Fruit fly (Drosophila melanogaster): ENCODE data around the gene ImpE2.

DNA sequence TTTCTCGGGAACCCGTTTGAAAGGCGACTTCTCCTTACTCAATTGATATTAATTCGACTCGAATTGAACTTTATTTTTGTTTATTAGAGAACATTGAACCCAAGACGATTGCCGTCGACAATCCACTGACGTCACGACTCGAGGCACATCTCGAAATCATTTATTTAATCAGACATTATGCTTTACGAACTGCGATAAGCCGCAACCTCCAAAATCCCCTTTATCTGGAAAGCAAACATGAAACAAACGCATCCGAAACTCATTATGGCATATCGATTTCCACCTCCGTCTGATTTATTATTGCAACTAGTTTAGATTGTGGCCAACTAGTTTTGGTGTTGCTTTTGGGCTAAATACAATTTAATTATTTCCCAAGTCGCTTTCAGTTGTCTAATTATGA is 34.6 kb upstream of the ImpE2 start:
- TF ChIP-seq CrebA (GFP tag; optimal IDR thresholded peaks at IDR 0.05; ENCODE audit: borderline replicate concordance), result no peak
- no peak for TF ChIP-seq dl (GFP tag; optimal IDR thresholded peaks at IDR 0.05; ENCODE audit: insufficient read depth in 1 of 2, partially characterized antibody in 2 of 2)
- TF ChIP-seq usp (GFP tag; optimal IDR thresholded peaks at IDR 0.05), result no peak
- TF ChIP-seq jim (GFP tag; optimal IDR thresholded peaks at IDR 0.05), result no peak
- TF ChIP-seq Abd-B (GFP tag; optimal IDR thresholded peaks at IDR 0.05), result no peak
- TF ChIP-seq pan (optimal IDR thresholded peaks at IDR 0.05), result no peak
- TF ChIP-seq OdsH (GFP tag; optimal IDR thresholded peaks at IDR 0.05), result no peak
- TF ChIP-seq tai (GFP tag; optimal IDR thresholded peaks at IDR 0.05), result no peak
- TF ChIP-seq dmrt93B (GFP tag; optimal IDR thresholded peaks at IDR 0.05), result no peak
- TF ChIP-seq CG9705 (GFP tag; optimal IDR thresholded peaks at IDR 0.05), result no peak
- no peak for TF ChIP-seq brk (GFP tag; optimal IDR thresholded peaks at IDR 0.05)
- TF ChIP-seq woc (GFP tag; optimal IDR thresholded peaks at IDR 0.05), result no peak
- no peak for TF ChIP-seq fru (GFP tag; optimal IDR thresholded peaks at IDR 0.05)

Measured in whole organism, wandering third instar larva.